Worm (Caenorhabditis elegans): ENCODE results near the gene flp-16.

ce11 chrII:13284148-13284547, 49.0 kb downstream of the flp-16 start:
- TF ChIP-seq snpc-4 (tag; optimal IDR thresholded peaks at IDR 0.05): no peak
- TF ChIP-seq skn-1 (tag; optimal IDR thresholded peaks at IDR 0.05): no peak

All from whole organism, L3 larva.